Fruit fly (Drosophila melanogaster): ENCODE data around the gene Mhc.

The Mhc gene

dm6 chr2L:16818335-16818973 is 52.1 kb downstream of the Mhc start (continued):
- TF ChIP-seq ftz-f1 (GFP tag; optimal IDR thresholded peaks at IDR 0.05) (no peak), CG10147 (GFP tag; optimal IDR thresholded peaks at IDR 0.05) (no peak), Vsx1 (GFP tag; optimal IDR thresholded peaks at IDR 0.05) (no peak), Tbp (GFP tag; optimal IDR thresholded peaks at IDR 0.05) (no peak), Nf-YC (tag; optimal IDR thresholded peaks at IDR 0.05) (no peak), luna (GFP tag; optimal IDR thresholded peaks at IDR 0.05) (no peak), CG15073 (GFP tag; optimal IDR thresholded peaks at IDR 0.05) (no peak), slou (GFP tag; optimal IDR thresholded peaks at IDR 0.05) (no peak), tin (GFP tag; optimal IDR thresholded peaks at IDR 0.05) (peak; percentile 8), CG7839 (tag; optimal IDR thresholded peaks at IDR 0.05) (peak; percentile 43), CG15011 (GFP tag; optimal IDR thresholded peaks at IDR 0.05) (no peak), Doc3 (GFP tag; IDR thresholded peaks at IDR 0.05; ENCODE audit: partially characterized antibody) (no peak), seq (GFP tag; IDR thresholded peaks at IDR 0.05) (no peak), Xbp1 (GFP tag; optimal IDR thresholded peaks at IDR 0.05) (peak; percentile 12), br (optimal IDR thresholded peaks at IDR 0.05) (no peak), lmd (GFP tag; IDR thresholded peaks at IDR 0.05) (no peak), ranshi (GFP tag; IDR thresholded peaks at IDR 0.05) (no peak), CG2116 (GFP tag; optimal IDR thresholded peaks at IDR 0.05) (no peak), D (optimal IDR thresholded peaks at IDR 0.05) (no peak), D (GFP tag; optimal IDR thresholded peaks at IDR 0.05) (peak; percentile 54), maf-S (GFP tag; optimal IDR thresholded peaks at IDR 0.05) (no peak), CG13296 (GFP tag; optimal IDR thresholded peaks at IDR 0.05) (no peak), Jarid2 (GFP tag; optimal IDR thresholded peaks at IDR 0.05) (peak; percentile 20), CG15601 (tag; optimal IDR thresholded peaks at IDR 0.05) (peak; percentile 52), HLHmδ (GFP tag; optimal IDR thresholded peaks at IDR 0.05) (no peak), sna (GFP tag; IDR thresholded peaks at IDR 0.05; ENCODE audit: partially characterized antibody) (no peak), Dip2 (GFP tag; IDR thresholded peaks at IDR 0.05) (no peak), z (GFP tag; IDR thresholded peaks at IDR 0.05) (no peak), crp (GFP tag; optimal IDR thresholded peaks at IDR 0.05) (no peak), nau (GFP tag; optimal IDR thresholded peaks at IDR 0.05) (no peak), yki (optimal IDR thresholded peaks at IDR 0.05) (no peak), CG10979 (tag; optimal IDR thresholded peaks at IDR 0.05) (peak; percentile 62), MESR4 (GFP tag; optimal IDR thresholded peaks at IDR 0.05) (no peak), B-H2 (GFP tag; optimal IDR thresholded peaks at IDR 0.05) (no peak), CG11247 (GFP tag; IDR thresholded peaks at IDR 0.05) (no peak), cato (GFP tag; optimal IDR thresholded peaks at IDR 0.05; ENCODE audit: borderline replicate concordance) (no peak), CG15696 (tag; optimal IDR thresholded peaks at IDR 0.05) (no peak), HLH54F (GFP tag; optimal IDR thresholded peaks at IDR 0.05) (no peak), Myb (GFP tag; optimal IDR thresholded peaks at IDR 0.05) (no peak), CG4707 (GFP tag; optimal IDR thresholded peaks at IDR 0.05) (peak; percentile 1), otp (GFP tag; IDR thresholded peaks at IDR 0.05) (no peak), lbe (GFP tag; optimal IDR thresholded peaks at IDR 0.05) (peak; percentile 36), CG13424 (tag; optimal IDR thresholded peaks at IDR 0.05) (peak; percentile 43), CG3281 (GFP tag; optimal IDR thresholded peaks at IDR 0.05) (no peak), nmo (GFP tag; optimal IDR thresholded peaks at IDR 0.05) (peak; percentile 37), HHEX (GFP tag; optimal IDR thresholded peaks at IDR 0.05) (no peak), CG3163 (GFP tag; optimal IDR thresholded peaks at IDR 0.05) (no peak), CG4854 (GFP tag; optimal IDR thresholded peaks at IDR 0.05) (no peak), pnt (GFP tag; optimal IDR thresholded peaks at IDR 0.05) (no peak), HmgZ (tag; optimal IDR thresholded peaks at IDR 0.05) (no peak), CG31388 (GFP tag; optimal IDR thresholded peaks at IDR 0.05) (no peak)

All from whole organism, embryonic.